Fruit fly (Drosophila melanogaster) whole organism, embryonic: ENCODE results near the gene boil.

Source experiments
- fru ChIP-seq: fragments of >200 bp; optimal IDR thresholded peaks from 2 replicates; lab custom pipeline; 2017
- grn ChIP-seq: fragments of 200-800 bp; sonication (Bioruptor generic); optimal IDR thresholded peaks from 3 replicates; lab custom pipeline; 2017; ENCODE audit warnings: missing biosample characterization, missing genetic modification characterization
- knrl ChIP-seq: fragments of 200-800 bp; sonication (Bioruptor generic); IDR thresholded peaks from 3 replicates; pipeline ENCODE4 v1.3.6; 2022; ENCODE audit warnings: missing biosample characterization, missing genetic modification characterization; ENCODE audit not compliant: partially characterized antibody
- tap ChIP-seq: fragments of 200-800 bp; optimal IDR thresholded peaks from 3 replicates; lab custom pipeline; 2019; ENCODE audit warnings: missing biosample characterization, mild to moderate bottlenecking, missing genetic modification characterization, moderate library complexity

DNA sequence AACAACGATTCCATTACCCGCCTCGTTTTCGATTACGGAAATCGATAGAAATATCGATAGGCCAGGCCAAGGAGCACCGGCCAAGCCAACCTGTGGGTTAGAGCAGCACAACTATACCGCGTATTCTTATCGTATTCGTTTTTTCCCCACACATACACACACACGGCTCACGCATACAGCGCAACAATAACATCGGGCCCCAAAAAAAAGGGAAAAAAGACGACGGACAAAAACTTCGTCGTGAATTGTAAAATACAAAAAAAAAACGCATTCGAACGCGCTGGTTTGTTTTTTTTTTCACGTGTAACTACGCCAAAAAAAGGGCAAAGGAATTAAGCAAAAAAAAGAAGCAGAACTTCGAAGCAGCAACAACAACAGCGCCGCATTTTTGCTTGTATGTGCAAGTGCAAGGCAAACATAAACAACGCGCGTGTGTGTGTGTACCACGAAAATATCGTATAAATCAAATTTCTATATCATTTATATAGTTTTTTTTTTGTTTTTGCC, 33.5 kb downstream of the boil start, which contains the start of gene CG32772:
- TF ChIP-seq fru (lab: Kevin White, UChicago) (no peak), tap (no peak), grn (GFP tag; lab: Kevin White, UChicago) (no peak), knrl (GFP tag; lab: Robert Waterston, UW) (peak; percentile 69)
